Fruit fly (Drosophila melanogaster): ENCODE measurements around the gene CG14826.

The CG14826 gene

dm6 chr3L:7249167-7249566 is 14.9 kb downstream of the CG14826 start, which contains the start of gene Cdc27 (continued):
- TF ChIP-seq CG8388 (GFP tag; optimal IDR thresholded peaks at IDR 0.05) (no peak), CG2199 (GFP tag; IDR thresholded peaks at IDR 0.05) (no peak), Atf3 (GFP tag; optimal IDR thresholded peaks at IDR 0.05) (no peak), gce (GFP tag; IDR thresholded peaks at IDR 0.05) (no peak), E2f2 (GFP tag; IDR thresholded peaks at IDR 0.05) (peak; percentile 43), MESR4 (GFP tag; optimal IDR thresholded peaks at IDR 0.05) (peak; percentile 89), ham (GFP tag; IDR thresholded peaks at IDR 0.05) (no peak), gsb-n (tag; optimal IDR thresholded peaks at IDR 0.05) (peak; percentile 16), CG1529 (GFP tag; optimal IDR thresholded peaks at IDR 0.05) (no peak), Gsc (GFP tag; IDR thresholded peaks at IDR 0.05) (no peak), lov (optimal IDR thresholded peaks at IDR 0.05) (no peak), lov (GFP tag; IDR thresholded peaks at IDR 0.05) (no peak), CG18262 (tag; optimal IDR thresholded peaks at IDR 0.05) (peak; percentile 34), CG3281 (GFP tag; optimal IDR thresholded peaks at IDR 0.05) (peak; percentile 1), CG10543 (GFP tag; optimal IDR thresholded peaks at IDR 0.05) (no peak), caup (GFP tag; optimal IDR thresholded peaks at IDR 0.05; ENCODE audit: severe bottlenecking) (no peak), Xrp1 (GFP tag; IDR thresholded peaks at IDR 0.05) (peak; percentile 48), CG11398 (GFP tag; optimal IDR thresholded peaks at IDR 0.05) (no peak), crp (GFP tag; optimal IDR thresholded peaks at IDR 0.05) (peak in 1 of 2 experiments; percentile 4), Opbp (GFP tag; IDR thresholded peaks at IDR 0.05; ENCODE audit: partially characterized antibody) (peak; percentile 75), CG10274 (GFP tag; optimal IDR thresholded peaks at IDR 0.05) (no peak), CG6854 (GFP tag; optimal IDR thresholded peaks at IDR 0.05) (no peak), CG15514 (GFP tag; optimal IDR thresholded peaks at IDR 0.05) (peak; percentile 60), ken (GFP tag; IDR thresholded peaks at IDR 0.05) (0 out of 3 replicates have a peak, but pooled peaks have one; percentile 42), Hmr (GFP tag; optimal IDR thresholded peaks at IDR 0.05) (peak; percentile 53), grn (GFP tag; optimal IDR thresholded peaks at IDR 0.05) (no peak), CG17802 (tag; optimal IDR thresholded peaks at IDR 0.05) (peak; percentile 94), emc (GFP tag; optimal IDR thresholded peaks at IDR 0.05) (no peak), Side (GFP tag; optimal IDR thresholded peaks at IDR 0.05) (peak; percentile 26), cato (GFP tag; optimal IDR thresholded peaks at IDR 0.05; ENCODE audit: borderline replicate concordance) (no peak), her (GFP tag; optimal IDR thresholded peaks at IDR 0.05) (no peak), run (tag; optimal IDR thresholded peaks at IDR 0.05) (no peak), Dbx (GFP tag; IDR thresholded peaks at IDR 0.05) (peak; percentile 47; the same call in 2 of the 3 replicates), CG4707 (GFP tag; optimal IDR thresholded peaks at IDR 0.05) (no peak), Bgb (GFP tag; IDR thresholded peaks at IDR 0.05; ENCODE audit: partially characterized antibody) (peak; percentile 79), Hr39 (optimal IDR thresholded peaks at IDR 0.05) (no peak), CG8944 (GFP tag; optimal IDR thresholded peaks at IDR 0.05) (no peak), dati (GFP tag; IDR thresholded peaks at IDR 0.05) (no peak), kay (GFP tag; optimal IDR thresholded peaks at IDR 0.05) (peak; percentile 9), prd (optimal IDR thresholded peaks at IDR 0.05) (no peak), prd (GFP tag; IDR thresholded peaks at IDR 0.05) (peak; percentile 23; the same call in 1 of the 3 replicates), CG15696 (tag; optimal IDR thresholded peaks at IDR 0.05) (no peak), CG3838 (GFP tag; optimal IDR thresholded peaks at IDR 0.05) (peak; percentile 82), CG6272 (GFP tag; IDR thresholded peaks at IDR 0.05) (no peak), Dad (GFP tag; optimal IDR thresholded peaks at IDR 0.05) (peak; percentile 24), rib (GFP tag; IDR thresholded peaks at IDR 0.05) (no peak), CG16813 (GFP tag; IDR thresholded peaks at IDR 0.05; ENCODE audit: partially characterized antibody) (peak; percentile 79), HLH3B (GFP tag; IDR thresholded peaks at IDR 0.05) (no peak), CG31224 (GFP tag; IDR thresholded peaks at IDR 0.05) (peak; percentile 38; the same call in 1 of the 2 replicates), cwo (GFP tag; optimal IDR thresholded peaks at IDR 0.05) (no peak), Blimp-1 (GFP tag; optimal IDR thresholded peaks at IDR 0.05) (peak; percentile 13), CG14667 (GFP tag; IDR thresholded peaks at IDR 0.05) (peak; percentile 35; the same call in 1 of the 2 replicates)

All from whole organism, embryonic.